Fruit fly (Drosophila melanogaster) whole organism, embryonic: Measurements from ENCODE around the gene dgt6.

ENCODE experiments used
- Atf-2 ChIP-seq: fragments of 200-800 bp; sonication (Bioruptor generic); optimal IDR thresholded peaks from 2 replicates; lab custom pipeline; 2016; ENCODE audit warnings: missing biosample characterization, missing genetic modification characterization
- Atf3 ChIP-seq: fragments of 200-800 bp; sonication (Bioruptor generic); optimal IDR thresholded peaks from 3 replicates; lab custom pipeline; 2016; ENCODE audit warnings: missing biosample characterization, missing genetic modification characterization
- Bgb ChIP-seq: fragments of 200-800 bp; sonication (Bioruptor generic); IDR thresholded peaks from 2 replicates; pipeline ENCODE4 v1.3.6; 2022; ENCODE audit warnings: missing biosample characterization, missing genetic modification characterization; ENCODE audit not compliant: partially characterized antibody
- CG10543 ChIP-seq: fragments of 200-800 bp; sonication (Bioruptor generic); optimal IDR thresholded peaks from 3 replicates; lab custom pipeline; 2017; ENCODE audit warnings: missing biosample characterization, mild to moderate bottlenecking, missing genetic modification characterization, moderate library complexity
- CG11085 ChIP-seq: fragments of 200-800 bp; sonication (Bioruptor generic); IDR thresholded peaks from 2 replicates; pipeline ENCODE4 v1.3.6; 2022; ENCODE audit warnings: missing biosample characterization, missing genetic modification characterization
- CG13775 ChIP-seq: fragments of 200-800 bp; sonication (Bioruptor generic); optimal IDR thresholded peaks from 3 replicates; lab custom pipeline; 2017; ENCODE audit warnings: missing biosample characterization, mild to moderate bottlenecking, missing genetic modification characterization
- CG14710 ChIP-seq: fragments of 200-800 bp; sonication (Bioruptor generic); optimal IDR thresholded peaks from 3 replicates; lab custom pipeline; 2019; ENCODE audit warnings: missing biosample characterization, mild to moderate bottlenecking, missing genetic modification characterization, moderate library complexity
- CG14965 ChIP-seq: fragments of 200-800 bp; sonication (Bioruptor generic); optimal IDR thresholded peaks from 2 replicates; lab custom pipeline; 2016; ENCODE audit warnings: missing biosample characterization, missing genetic modification characterization, borderline replicate concordance
- CG1647 ChIP-seq: fragments of 200-800 bp; sonication (Bioruptor generic); optimal IDR thresholded peaks from 3 replicates; lab custom pipeline; 2016; ENCODE audit warnings: missing biosample characterization, missing genetic modification characterization
- CG17385 ChIP-seq: fragments of 200-800 bp; sonication (Bioruptor generic); optimal IDR thresholded peaks from 3 replicates; lab custom pipeline; 2018; ENCODE audit warnings: missing biosample characterization, mild to moderate bottlenecking, missing genetic modification characterization
- CG17568 ChIP-seq: fragments of 200-800 bp; sonication (Bioruptor generic); optimal IDR thresholded peaks from 2 replicates; lab custom pipeline; 2018; ENCODE audit warnings: missing biosample characterization, mild to moderate bottlenecking, missing genetic modification characterization, moderate library complexity
- CG2116 ChIP-seq: fragments of 200-800 bp; sonication (Bioruptor generic); optimal IDR thresholded peaks from 3 replicates; lab custom pipeline; 2018; ENCODE audit warnings: missing biosample characterization, mild to moderate bottlenecking, missing genetic modification characterization
- CG2199 ChIP-seq: fragments of 200-800 bp; sonication (Bioruptor generic); IDR thresholded peaks from 3 replicates; pipeline ENCODE4 v1.3.6; 2022; ENCODE audit warnings: missing biosample characterization, missing genetic modification characterization
- CG2678 ChIP-seq: fragments of 200-800 bp; sonication (Bioruptor generic); optimal IDR thresholded peaks from 3 replicates; lab custom pipeline; 2019; ENCODE audit warnings: missing biosample characterization, mild to moderate bottlenecking, missing genetic modification characterization, moderate library complexity
- CG2889 ChIP-seq: fragments of 200-800 bp; sonication (Bioruptor generic); IDR thresholded peaks from 3 replicates; pipeline ENCODE4 v1.3.6; 2022; ENCODE audit warnings: missing biosample characterization, missing genetic modification characterization
- CG31388 ChIP-seq: fragments of 200-800 bp; sonication (Bioruptor generic); optimal IDR thresholded peaks from 2 replicates; lab custom pipeline; 2016; ENCODE audit warnings: missing biosample characterization, missing genetic modification characterization
- CG3726 ChIP-seq: fragments of 200-800 bp; sonication (Bioruptor generic); IDR thresholded peaks from 3 replicates; pipeline ENCODE4, ENCODE4 v1.3.6; 2022; ENCODE audit warnings: missing biosample characterization, missing genetic modification characterization
- CG3847 ChIP-seq: fragments of 200-800 bp; sonication (Bioruptor generic); IDR thresholded peaks from 2 replicates; pipeline ENCODE4 v1.3.6; 2022; ENCODE audit warnings: missing biosample characterization, missing genetic modification characterization
- CG4328 ChIP-seq: fragments of 200-800 bp; sonication (Bioruptor generic); optimal IDR thresholded peaks from 3 replicates; lab custom pipeline; 2017; ENCODE audit warnings: missing biosample characterization, missing genetic modification reagents, missing genetic modification characterization
- CG4424 ChIP-seq: fragments of 200-800 bp; sonication (Bioruptor generic); optimal IDR thresholded peaks from 3 replicates; lab custom pipeline; 2016; ENCODE audit warnings: missing biosample characterization, missing genetic modification characterization
- CG6254 ChIP-seq: fragments of 200-800 bp; sonication (Bioruptor generic); optimal IDR thresholded peaks from 3 replicates; lab custom pipeline; 2017; ENCODE audit warnings: mild to moderate bottlenecking, missing biosample characterization, missing genetic modification reagents, missing genetic modification characterization
- CG7745 ChIP-seq: fragments of 200-800 bp; sonication (Bioruptor generic); optimal IDR thresholded peaks from 2 replicates; lab custom pipeline; 2018; ENCODE audit warnings: missing biosample characterization, mild to moderate bottlenecking, missing genetic modification characterization, moderate library complexity
- CG7928 ChIP-seq: fragments of 200-800 bp; sonication (Bioruptor generic); optimal IDR thresholded peaks from 2 replicates; lab custom pipeline; 2017; ENCODE audit warnings: missing biosample characterization, mild to moderate bottlenecking, missing genetic modification characterization
- CG8478 ChIP-seq: fragments of >200 bp; optimal IDR thresholded peaks from 2 replicates; lab custom pipeline; 2018
- CG9797 ChIP-seq: fragments of 200-800 bp; sonication (Bioruptor generic); optimal IDR thresholded peaks from 3 replicates; lab custom pipeline; 2018; ENCODE audit warnings: missing biosample characterization, mild to moderate bottlenecking, missing genetic modification characterization
- Fer3 ChIP-seq: fragments of 200-800 bp; sonication (Bioruptor generic); optimal IDR thresholded peaks from 2 replicates; lab custom pipeline; 2018; ENCODE audit warnings: missing biosample characterization, mild to moderate bottlenecking, missing genetic modification characterization, moderate library complexity
- H2.0 ChIP-seq: fragments of 200-800 bp; sonication (Bioruptor generic); IDR thresholded peaks from 2 replicates; pipeline ENCODE4 v1.3.6; 2022; ENCODE audit warnings: missing biosample characterization, missing genetic modification characterization
- Lhr ChIP-seq: fragments of 200-800 bp; sonication (Bioruptor generic); optimal IDR thresholded peaks from 3 replicates; lab custom pipeline; 2017; ENCODE audit warnings: mild to moderate bottlenecking, missing biosample characterization, missing genetic modification reagents, missing genetic modification characterization
- MTF-1 ChIP-seq: fragments of 200-800 bp; sonication (Bioruptor generic); optimal IDR thresholded peaks from 2 replicates; lab custom pipeline; 2018; ENCODE audit warnings: missing biosample characterization, mild to moderate bottlenecking, missing genetic modification characterization, borderline replicate concordance
- Oaz ChIP-seq: fragments of 200-800 bp; sonication (Bioruptor generic); IDR thresholded peaks from 2 replicates; pipeline ENCODE4 v1.3.6; 2022; ENCODE audit warnings: missing biosample characterization, missing genetic modification characterization
- Ptx1 ChIP-seq: fragments of 200-800 bp; sonication (Bioruptor generic); IDR thresholded peaks from 2 replicates; pipeline ENCODE4 v1.3.6; 2022; ENCODE audit warnings: missing biosample characterization, missing genetic modification characterization
- Scr ChIP-seq: fragments of 200-800 bp; sonication (Bioruptor generic); IDR thresholded peaks from 2 replicates; pipeline ENCODE4 v1.3.6; 2022; ENCODE audit warnings: missing biosample characterization, missing genetic modification characterization; ENCODE audit not compliant: partially characterized antibody
- TFAM ChIP-seq: fragments of 200-800 bp; sonication (Bioruptor generic); optimal IDR thresholded peaks from 2 replicates; lab custom pipeline; 2017; ENCODE audit warnings: missing biosample characterization, missing genetic modification characterization, inconsistent platforms
- YL-1 ChIP-seq: fragments of 200-800 bp; sonication (Bioruptor generic); optimal IDR thresholded peaks from 3 replicates; lab custom pipeline; 2017; ENCODE audit warnings: missing biosample characterization, mild to moderate bottlenecking, missing genetic modification characterization
- ato ChIP-seq: fragments of 200-800 bp; sonication (Bioruptor generic); IDR thresholded peaks from 2 replicates; pipeline ENCODE4 v1.3.6; 2022; ENCODE audit warnings: missing biosample characterization, missing genetic modification characterization; ENCODE audit not compliant: partially characterized antibody
- bab2 ChIP-seq: fragments of 200-800 bp; sonication (Bioruptor generic); optimal IDR thresholded peaks from 2 replicates; lab custom pipeline; 2016; ENCODE audit warnings: missing biosample characterization, missing genetic modification characterization
- cad ChIP-seq: fragments of >200 bp; optimal IDR thresholded peaks from 2 replicates; lab custom pipeline; 2017; ENCODE audit warnings: missing biosample characterization, missing genetic modification characterization
- caup ChIP-seq: fragments of 200-800 bp; sonication (Bioruptor generic); optimal IDR thresholded peaks from 3 replicates; lab custom pipeline; 2017; ENCODE audit warnings: missing biosample characterization, mild to moderate bottlenecking, missing genetic modification characterization, moderate library complexity; ENCODE audit not compliant: severe bottlenecking
- emc ChIP-seq: fragments of 200-800 bp; sonication (Bioruptor generic); optimal IDR thresholded peaks from 2 replicates; lab custom pipeline; 2016; ENCODE audit warnings: missing biosample characterization, missing genetic modification characterization
- grn ChIP-seq: fragments of 200-800 bp; sonication (Bioruptor generic); optimal IDR thresholded peaks from 3 replicates; lab custom pipeline; 2017; ENCODE audit warnings: missing biosample characterization, missing genetic modification characterization
- h ChIP-seq: fragments of >200 bp; optimal IDR thresholded peaks from 2 replicates; lab custom pipeline; 2017
- hth ChIP-seq: fragments of >200 bp; optimal IDR thresholded peaks from 2 replicates; lab custom pipeline; 2017; ENCODE audit warnings: inconsistent platforms
- odd ChIP-seq: fragments of 200-800 bp; sonication (Bioruptor generic); optimal IDR thresholded peaks from 2 replicates; lab custom pipeline; 2017; ENCODE audit warnings: missing biosample characterization, mild to moderate bottlenecking, missing genetic modification characterization
- pb ChIP-seq: fragments of 200-800 bp; sonication (Bioruptor generic); optimal IDR thresholded peaks from 3 replicates; lab custom pipeline; 2016; ENCODE audit warnings: missing biosample characterization, missing genetic modification characterization
- phol ChIP-seq: fragments of 200-800 bp; sonication (Bioruptor generic); optimal IDR thresholded peaks from 3 replicates; lab custom pipeline; 2018; ENCODE audit warnings: missing biosample characterization, mild to moderate bottlenecking, missing genetic modification characterization, moderate library complexity
- run ChIP-seq: fragments of 200-800 bp; sonication (Bioruptor generic); optimal IDR thresholded peaks from 3 replicates; lab custom pipeline; 2018; ENCODE audit warnings: missing biosample characterization, mild to moderate bottlenecking, missing genetic modification characterization
- schlank ChIP-seq: fragments of 200-800 bp; sonication (Bioruptor generic); optimal IDR thresholded peaks from 2 replicates; lab custom pipeline; 2018; ENCODE audit warnings: missing biosample characterization, mild to moderate bottlenecking, missing genetic modification characterization
- slbo ChIP-seq: fragments of 200-800 bp; sonication (Bioruptor generic); IDR thresholded peaks from 2 replicates; pipeline ENCODE4 v1.3.6; 2022; ENCODE audit warnings: missing biosample characterization, missing genetic modification characterization

dgt6 gene

dm6 chr3R:29122817-29123611 lies 7.8 kb downstream of the dgt6 start, which contains the start of the genes yem and Ctl2 (continued):
- TF ChIP-seq H2.0 (peak; percentile 57; the same call in 1 of the 2 replicates), cad (no peak), CG10543 (GFP tag; lab: Kevin White, UChicago) (peak; percentile 71), CG17568 (GFP tag; lab: Kevin White, UChicago) (no peak), grn (GFP tag; lab: Kevin White, UChicago) (no peak), CG4328 (peak; percentile 41), Scr (GFP tag; lab: Robert Waterston, UW) (no peak), h (lab: Kevin White, UChicago) (no peak), CG2199 (peak; percentile 23; the same call in 2 of the 3 replicates), CG17385 (peak; percentile 26), caup (peak; percentile 70), CG7745 (tag; lab: Kevin White, UChicago) (peak; percentile 4), CG4424 (GFP tag; lab: Kevin White, UChicago) (peak; percentile 77), TFAM (no peak), Fer3 (tag; lab: Kevin White, UChicago) (peak; percentile 39), MTF-1 (peak; percentile 25), CG9797 (peak; percentile 37), CG2116 (GFP tag; lab: Kevin White, UChicago) (peak; percentile 91), Ptx1 (GFP tag; lab: Robert Waterston, UW) (peak; percentile 73), CG6254 (GFP tag; lab: Kevin White, UChicago) (no peak), run (tag; lab: Kevin White, UChicago) (no peak), CG8478 (no peak), CG3847 (GFP tag; lab: Robert Waterston, UW) (peak; percentile 68), schlank (tag; lab: Kevin White, UChicago) (no peak), CG13775 (GFP tag; lab: Kevin White, UChicago) (peak; percentile 80), slbo (GFP tag; lab: Robert Waterston, UW) (peak; percentile 85), emc (peak; percentile 55), CG14710 (tag; lab: Kevin White, UChicago) (peak; percentile 82), hth (lab: Kevin White, UChicago) (no peak), CG2889 (GFP tag; lab: Robert Waterston, UW) (no peak; the same call in 2 of the 3 replicates), CG7928 (GFP tag; lab: Kevin White, UChicago) (peak; percentile 95), phol (tag; lab: Kevin White, UChicago) (peak; percentile 75), Bgb (GFP tag; lab: Robert Waterston, UW) (peak; percentile 34; the same call in 1 of the 2 replicates), CG1647 (GFP tag; lab: Kevin White, UChicago) (peak; percentile 61), CG14965 (GFP tag; lab: Kevin White, UChicago) (peak; percentile 42), CG2678 (tag; lab: Kevin White, UChicago) (peak; percentile 59), CG11085 (peak; percentile 61), YL-1 (peak; percentile 60), Atf-2 (peak; percentile 80), bab2 (GFP tag; lab: Kevin White, UChicago) (peak; percentile 81), Lhr (peak; percentile 68), odd (GFP tag; lab: Kevin White, UChicago) (no peak), Oaz (GFP tag; lab: Robert Waterston, UW) (peak; percentile 30; the same call in 1 of the 2 replicates), CG3726 (GFP tag; lab: Robert Waterston, UW) (no peak; the same call in 2 of the 3 replicates), ato (GFP tag; lab: Robert Waterston, UW) (peak; percentile 5; the same call in 1 of the 2 replicates), Atf3 (GFP tag; lab: Kevin White, UChicago) (peak; percentile 82), pb (peak; percentile 62), CG31388 (GFP tag; lab: Kevin White, UChicago) (peak; percentile 50)
